Worm (Caenorhabditis elegans) whole organism, young adult: ENCODE measurements around the gene srg-41.

Experiments used
- F57C9.4 ChIP-seq: sonication (generic microtip); optimal IDR thresholded peaks from 2 replicates; lab custom pipeline; 2017; ENCODE audit warnings: mild to moderate bottlenecking, missing genetic modification characterization, missing compliant biosample characterization
- cebp-2 ChIP-seq: fragments of 200-800 bp; sonication (Bioruptor generic); IDR thresholded peaks from 2 replicates; pipeline ENCODE4 v1.3.6; 2022; ENCODE audit warnings: missing genetic modification characterization, missing compliant biosample characterization
- ceh-79 ChIP-seq: sonication (generic microtip); optimal IDR thresholded peaks from 2 replicates; lab custom pipeline; 2017; ENCODE audit warnings: mild to moderate bottlenecking, missing genetic modification characterization, missing compliant biosample characterization
- unc-62 ChIP-seq: fragments of 150-350 bp; optimal IDR thresholded peaks from 2 replicates; lab custom pipeline; 2014; ENCODE audit warnings: missing biosample characterization, missing genetic modification reagents, missing genetic modification characterization
- xnd-1 ChIP-seq: sonication (generic microtip); optimal IDR thresholded peaks from 2 replicates; lab custom pipeline; 2016; ENCODE audit warnings: missing genotype, missing genetic modification reagents, missing genetic modification characterization, missing compliant biosample characterization

DNA sequence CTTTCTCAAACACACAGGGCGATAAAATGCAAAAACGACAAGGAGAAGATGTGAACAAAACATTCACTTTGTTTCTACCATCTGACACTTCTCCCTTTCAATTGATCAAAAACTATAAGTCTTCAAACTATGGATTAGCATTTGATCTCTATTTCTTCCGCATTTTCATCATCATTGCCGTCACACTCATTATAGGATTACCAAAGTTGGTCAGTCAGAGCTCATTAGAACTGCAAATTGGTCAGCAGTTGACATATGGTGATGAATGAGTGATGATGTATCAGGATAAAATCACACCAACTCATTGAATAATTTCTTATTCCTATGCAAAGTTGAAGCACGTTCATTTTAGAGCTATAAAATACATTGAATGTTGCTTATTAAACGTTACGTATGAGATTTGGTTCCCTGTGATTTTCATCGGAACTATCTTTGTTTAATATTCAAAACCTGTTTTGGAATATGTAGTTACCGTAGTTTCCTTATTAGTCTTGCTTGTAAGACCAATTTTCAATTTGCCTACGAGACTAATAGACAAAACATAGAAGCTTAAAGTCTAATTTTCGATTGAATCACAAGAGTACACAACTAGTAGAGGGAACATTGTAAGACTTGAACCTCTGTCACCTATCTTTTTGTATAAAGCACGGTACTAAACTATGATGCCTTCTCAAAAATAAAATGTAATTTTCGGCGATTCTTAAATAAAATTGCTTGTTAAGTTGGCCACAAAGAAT is 47.9 kb upstream of the srg-41 start:
- no peak for TF ChIP-seq unc-62
- no peak for TF ChIP-seq ceh-79 (tag; lab: Kevin White, UChicago)
- TF ChIP-seq xnd-1 (tag; lab: Kevin White, UChicago), result no peak
- no peak for TF ChIP-seq F57C9.4 (tag; lab: Kevin White, UChicago)
- no peak for TF ChIP-seq cebp-2 (GFP tag; lab: Robert Waterston, UW)
